Worm (Caenorhabditis elegans): ENCODE results near the gene fut-5.

fut-5 gene

DNA sequence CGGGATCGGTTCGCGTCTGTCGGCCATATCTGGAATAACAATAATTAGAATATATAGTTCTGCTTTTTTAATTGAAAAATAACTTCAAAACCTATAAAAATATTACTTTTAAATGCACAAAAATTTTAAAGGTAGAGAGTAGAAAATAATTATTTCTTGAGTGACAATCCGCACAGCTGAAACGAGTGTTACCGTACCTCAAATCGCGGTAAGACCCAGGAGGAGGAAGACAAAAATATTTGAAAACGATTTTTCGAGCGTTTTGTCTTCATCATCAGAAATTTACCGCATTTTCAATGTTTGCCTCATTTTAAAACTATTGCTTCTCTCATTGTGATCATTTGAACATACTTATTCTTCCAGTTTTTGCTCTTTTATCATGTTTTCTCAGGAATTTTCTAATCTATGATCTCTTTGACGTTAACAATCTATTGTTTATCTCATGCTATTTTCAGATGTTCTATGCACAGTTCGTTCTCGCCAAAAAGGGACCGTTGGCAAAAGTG is 30.8 kb upstream of the fut-5 start, which contains the start of the genes rpn-5 and scc-1:
TSS of gene rpn-5 (minus strand) at position 162 of the 506 bp plus-strand sequence.
TSS of gene scc-1 (plus strand) at position 456 of the 506 bp plus-strand sequence.
- TF ChIP-seq rnt-1 (tag; optimal IDR thresholded peaks at IDR 0.05) (no peak), unc-55 (GFP tag; optimal IDR thresholded peaks at IDR 0.05) (peak; percentile 97), ref-2 (tag; optimal IDR thresholded peaks at IDR 0.05) (peak; percentile 21), hlh-15 (tag; optimal IDR thresholded peaks at IDR 0.05) (no peak), C38D4.7 (GFP tag; optimal IDR thresholded peaks at IDR 0.05) (no peak), pax-1 (tag; optimal IDR thresholded peaks at IDR 0.05) (peak; percentile 33), unc-42 (tag; optimal IDR thresholded peaks at IDR 0.05) (peak; percentile 3), nfya-1 (tag; optimal IDR thresholded peaks at IDR 0.05) (peak; percentile 85), tbx-2 (tag; optimal IDR thresholded peaks at IDR 0.05) (peak; percentile 25)

DNA sequence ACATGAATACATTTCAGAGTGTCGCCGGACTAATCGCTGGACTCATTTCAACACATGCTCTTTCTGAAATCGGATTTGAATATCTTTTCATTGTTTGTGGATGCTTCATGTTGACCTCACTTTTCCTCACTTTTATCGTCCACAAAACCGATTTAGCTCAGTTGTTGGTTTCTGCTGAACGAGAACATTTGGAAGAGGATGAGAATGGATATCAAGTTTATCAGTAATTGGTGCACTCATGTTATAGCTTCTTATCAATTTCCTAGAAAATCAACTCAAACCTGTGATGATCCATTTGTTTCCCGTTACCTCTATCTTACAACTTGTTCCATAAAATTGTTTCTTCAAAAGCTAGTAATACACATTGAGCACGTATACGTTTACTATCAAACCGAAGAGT is 28.6 kb upstream of the fut-5 start:
- TF ChIP-seq che-1 (tag; optimal IDR thresholded peaks at IDR 0.05): no peak
- TF ChIP-seq ceh-9 (tag; optimal IDR thresholded peaks at IDR 0.05): no peak
- TF ChIP-seq ceh-31 (tag; optimal IDR thresholded peaks at IDR 0.05): no peak
- no peak for TF ChIP-seq madf-2 (tag; optimal IDR thresholded peaks at IDR 0.05)
- TF ChIP-seq tbx-7 (tag; optimal IDR thresholded peaks at IDR 0.05): no peak
- no peak for TF ChIP-seq hlh-6 (tag; optimal IDR thresholded peaks at IDR 0.05)
- no peak for TF ChIP-seq ceh-19 (GFP tag; optimal IDR thresholded peaks at IDR 0.05)
- no peak for TF ChIP-seq pag-3 (tag; optimal IDR thresholded peaks at IDR 0.05; ENCODE audit: borderline replicate concordance)
- TF ChIP-seq pros-1 (tag; optimal IDR thresholded peaks at IDR 0.05): no peak
- no peak for TF ChIP-seq tbx-2 (tag; optimal IDR thresholded peaks at IDR 0.05)
- no peak for TF ChIP-seq ama-1 (optimal IDR thresholded peaks at IDR 0.05)
- TF ChIP-seq ceh-45 (GFP tag; IDR thresholded peaks at IDR 0.05): no peak

DNA sequence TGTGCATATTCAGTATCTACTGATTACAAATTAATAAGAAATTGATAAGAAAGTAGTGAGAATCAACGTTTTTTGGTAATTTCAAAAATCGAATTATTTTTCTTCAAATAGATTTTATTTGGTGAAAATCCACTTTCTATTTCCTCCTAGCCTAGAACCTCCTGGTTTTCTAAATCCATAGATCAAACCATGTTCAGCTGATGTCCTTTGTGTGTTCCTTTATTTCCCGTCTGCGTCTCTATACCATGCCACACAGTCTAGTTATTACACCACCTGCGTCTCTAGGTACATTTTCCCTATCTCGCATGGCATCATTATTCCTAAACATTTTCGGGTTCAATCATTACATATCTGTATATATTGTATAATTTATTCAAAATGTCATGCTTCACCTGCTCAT is 25.7 kb upstream of the fut-5 start, which contains the start of gene F10G7.5:
TSS of gene F10G7.5 (plus strand) at position 286 of the 400 bp plus-strand sequence.
- TF ChIP-seq sdc-2 (tag; optimal IDR thresholded peaks at IDR 0.05) (no peak), madf-2 (tag; optimal IDR thresholded peaks at IDR 0.05) (no peak), ceh-48 (tag; optimal IDR thresholded peaks at IDR 0.05) (no peak), elt-2 (tag; optimal IDR thresholded peaks at IDR 0.05) (peak; percentile 43), elt-4 (tag; optimal IDR thresholded peaks at IDR 0.05) (no peak)

DNA sequence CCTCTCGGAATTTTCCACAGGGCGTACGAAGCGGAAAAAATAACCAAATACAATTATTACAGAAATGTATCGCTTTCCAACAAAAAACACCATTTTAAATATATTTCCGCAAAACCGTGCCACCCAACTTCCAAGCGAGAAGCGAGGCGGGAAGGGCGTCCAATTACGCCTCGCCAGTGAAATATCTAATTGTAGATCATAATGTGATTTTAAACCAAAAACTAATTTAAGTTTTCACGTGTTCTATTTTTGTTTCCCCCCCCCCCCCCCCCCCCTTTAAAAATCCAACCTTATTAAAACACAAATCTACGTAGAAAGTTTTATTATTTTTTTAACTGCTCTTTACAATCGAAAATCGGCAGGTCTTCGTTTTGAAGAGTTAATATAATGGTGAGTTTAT is 22.0 kb upstream of the fut-5 start, which contains the start of gene F10G7.12:
TSS of gene F10G7.12 (plus strand) at position 301 of the 400 bp plus-strand sequence.
- TF ChIP-seq pag-3 (tag; optimal IDR thresholded peaks at IDR 0.05; ENCODE audit: borderline replicate concordance) (no peak), ref-2 (tag; optimal IDR thresholded peaks at IDR 0.05) (no peak), ceh-18 (tag; optimal IDR thresholded peaks at IDR 0.05) (no peak), hlh-15 (tag; optimal IDR thresholded peaks at IDR 0.05) (no peak), nhr-11 (tag; optimal IDR thresholded peaks at IDR 0.05) (no peak), T23F11.4 (GFP tag; optimal IDR thresholded peaks at IDR 0.05) (no peak), nfya-1 (tag; optimal IDR thresholded peaks at IDR 0.05) (no peak), ahr-1 (tag; optimal IDR thresholded peaks at IDR 0.05) (no peak), fax-1 (tag; optimal IDR thresholded peaks at IDR 0.05) (no peak), tbx-7 (tag; optimal IDR thresholded peaks at IDR 0.05) (no peak)

DNA sequence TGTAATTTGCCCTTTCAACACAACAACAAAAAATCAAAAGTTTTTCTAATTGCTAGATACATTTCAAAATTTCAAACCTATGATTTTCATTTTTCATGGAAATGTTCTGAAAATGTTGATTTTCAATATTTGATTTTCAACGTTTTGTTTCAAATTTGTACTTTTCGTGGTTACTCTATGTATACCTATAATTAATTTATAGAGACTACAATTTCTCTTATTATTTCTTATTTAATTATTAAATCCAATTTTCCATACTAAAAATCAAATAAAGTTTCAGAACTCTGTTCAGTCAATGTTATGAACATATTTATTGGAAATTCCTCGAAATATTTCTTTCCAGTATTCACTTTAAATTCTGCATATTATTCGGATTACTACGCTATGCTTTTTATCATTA is 19.5 kb upstream of the fut-5 start, which contains the start of gene sre-39:
TSS of gene sre-39 (plus strand) at position 301 of the 400 bp plus-strand sequence.
- TF ChIP-seq unc-3 (GFP tag; conservative IDR thresholded peaks at IDR 0.05): no peak
- no peak for TF ChIP-seq unc-3 (tag; optimal IDR thresholded peaks at IDR 0.05)
- TF ChIP-seq ztf-16 (tag; optimal IDR thresholded peaks at IDR 0.05): no peak
- TF ChIP-seq hlh-8 (tag; optimal IDR thresholded peaks at IDR 0.05): no peak
- no peak for TF ChIP-seq che-1 (tag; optimal IDR thresholded peaks at IDR 0.05)
- TF ChIP-seq npax-4 (tag; optimal IDR thresholded peaks at IDR 0.05): no peak
- no peak for TF ChIP-seq pqm-1 (tag; optimal IDR thresholded peaks at IDR 0.05)
- no peak for TF ChIP-seq ama-1 (optimal IDR thresholded peaks at IDR 0.05)
- no peak for TF ChIP-seq sdc-2 (tag; optimal IDR thresholded peaks at IDR 0.05)

Data from whole organism, late embryonic.